Worm (Caenorhabditis elegans) whole organism, early embryonic: Measurements from ENCODE around the gene sox-4.

Experiments
- B0310.2 ChIP-seq: sonication (generic microtip); optimal IDR thresholded peaks from 2 replicates; lab custom pipeline; 2016; ENCODE audit warnings: mild to moderate bottlenecking, missing genetic modification characterization, missing compliant biosample characterization
- ama-1 ChIP-seq: fragments of 150-350 bp; optimal IDR thresholded peaks from 2 replicates; lab custom pipeline; 2014
- ceh-13 ChIP-seq: fragments of 200-800 bp; sonication (Bioruptor generic); optimal IDR thresholded peaks from 2 replicates; lab custom pipeline; 2018; ENCODE audit warnings: mild to moderate bottlenecking, missing genetic modification characterization, missing compliant biosample characterization
- ceh-36 ChIP-seq: sonication (generic microtip); optimal IDR thresholded peaks from 2 replicates; lab custom pipeline; 2016; ENCODE audit warnings: missing genetic modification characterization, inconsistent platforms, missing compliant biosample characterization
- ets-7 ChIP-seq: sonication (generic microtip); optimal IDR thresholded peaks from 2 replicates; lab custom pipeline; 2016; ENCODE audit warnings: missing genotype, missing genetic modification characterization, missing compliant biosample characterization
- hmg-4 ChIP-seq: fragments of 200-800 bp; sonication (Bioruptor generic); optimal IDR thresholded peaks from 2 replicates; lab custom pipeline; 2018; ENCODE audit warnings: mild to moderate bottlenecking, missing genetic modification characterization, missing compliant biosample characterization
- pes-1 ChIP-seq: fragments of 200-800 bp; sonication (Bioruptor generic); IDR thresholded peaks from 2 replicates; pipeline ENCODE4 v1.3.6; 2022; ENCODE audit warnings: missing genetic modification reagents, missing genetic modification characterization, missing compliant biosample characterization
- scrt-1 ChIP-seq: fragments of 200-800 bp; sonication (Bioruptor generic); IDR thresholded peaks from 2 replicates; pipeline ENCODE4 v1.3.6; 2022; ENCODE audit warnings: missing genetic modification characterization, missing compliant biosample characterization

DNA sequence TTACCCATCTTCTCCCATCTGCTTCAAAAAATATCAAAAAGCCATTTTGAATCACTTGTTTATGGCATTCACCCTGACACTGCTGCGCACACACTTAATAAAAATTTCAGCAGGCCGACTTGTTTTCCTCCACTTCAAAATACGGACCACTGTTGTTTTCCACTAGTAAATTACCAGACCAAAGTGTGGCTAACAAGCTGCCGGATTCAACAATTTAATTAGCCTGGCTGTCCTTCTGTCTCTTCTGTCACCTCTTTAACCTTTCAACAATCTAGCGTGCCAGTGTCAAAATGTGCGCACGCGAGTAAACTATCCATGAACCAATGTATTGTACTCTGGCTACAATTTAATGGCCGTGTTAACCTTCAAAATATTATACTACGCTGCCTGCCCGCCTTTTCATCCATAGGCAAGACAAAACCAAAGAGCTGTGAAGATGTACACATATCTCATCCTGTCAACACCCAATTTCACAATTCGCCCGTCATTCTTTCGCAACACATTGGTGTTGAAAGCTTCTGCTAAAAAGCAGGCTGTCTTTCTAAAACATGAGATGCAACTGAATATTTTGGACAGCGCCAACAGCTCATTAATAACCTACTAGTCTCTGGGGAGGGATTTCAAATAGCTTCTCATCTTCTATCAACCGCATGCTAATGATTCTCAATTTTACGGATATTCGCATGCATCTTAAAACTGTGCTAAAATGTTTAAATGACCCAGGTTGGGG lies 44.3 kb downstream of the sox-4 start:
- TF ChIP-seq scrt-1 (GFP tag; lab: Robert Waterston, UW) (no peak), ets-7 (tag; lab: Kevin White, UChicago) (no peak), ama-1 (lab: Kevin White, UChicago) (no peak), hmg-4 (GFP tag; lab: Kevin White, UChicago) (no peak), ceh-36 (tag; lab: Kevin White, UChicago) (no peak), ceh-13 (GFP tag; lab: Kevin White, UChicago) (no peak), B0310.2 (tag; lab: Kevin White, UChicago) (no peak), pes-1 (GFP tag; lab: Robert Waterston, UW) (no peak)
